Fruit fly (Drosophila melanogaster) S2 (cell line): ENCODE measurements around the gene Csas.

Experiments
- CG8478 ChIP-seq: fragments of >200 bp; optimal IDR thresholded peaks from 2 replicates; lab custom pipeline; 2018
- CTCF ChIP-seq, 2 experiments: fragments of >200 bp; optimal IDR thresholded peaks; 2 replicates each; lab custom pipeline; 2018

Csas gene

dm6 chr3L:19988891-19989290, at the start of gene Csas:
Gene Csas (minus strand): TSS chr3L:19988991.
- TF ChIP-seq CG8478 (lab: Kevin White, UChicago) (no peak), CTCF (optimal IDR thresholded peaks at IDR 0.05; lab: Kevin White, UChicago) (no peak)

dm6 chr3L:20036610-20037009, 47.8 kb upstream of the Csas start:
- TF ChIP-seq CTCF (optimal IDR thresholded peaks at IDR 0.05; lab: Kevin White, UChicago) (no peak), CG8478 (lab: Kevin White, UChicago) (no peak)

dm6 chr3L:20028753-20029152, 40.0 kb upstream of the Csas start, which contains the start of gene Lamtor1:
Gene Lamtor1 (minus strand): TSS chr3L:20029020.
- TF ChIP-seq CG8478 (lab: Kevin White, UChicago) (no peak), CTCF (optimal IDR thresholded peaks at IDR 0.05; lab: Kevin White, UChicago) (no peak)

dm6 chr3L:20027735-20028134, 38.9 kb upstream of the Csas start, which contains the start of gene CG14183:
Gene CG14183 (minus strand): TSS chr3L:20027835.
- TF ChIP-seq CG8478 (lab: Kevin White, UChicago) = no peak
- TF ChIP-seq CTCF (optimal IDR thresholded peaks at IDR 0.05; lab: Kevin White, UChicago) = no peak

- TF ChIP-seq CG8478 (lab: Kevin White, UChicago) = no peak
- TF ChIP-seq CTCF (optimal IDR thresholded peaks at IDR 0.05; lab: Kevin White, UChicago) = peak; percentile 20 to 27
These were observed 17.8 kb upstream of the Csas start for dm6 chr3L:20006269-20007265.

dm6 chr3L:20005033-20005782, 16.4 kb upstream of the Csas start, which contains the start of gene kug:
Gene kug (plus strand): TSS chr3L:20005301.
- TF ChIP-seq CG8478 (lab: Kevin White, UChicago) (no peak), CTCF (optimal IDR thresholded peaks at IDR 0.05; lab: Kevin White, UChicago) (peak in 1 of 2 experiments; percentile 40)

- TF ChIP-seq CG8478 (lab: Kevin White, UChicago) (no peak), CTCF (optimal IDR thresholded peaks at IDR 0.05; lab: Kevin White, UChicago) (peak; percentile 86 to 88)
These were observed 15.7 kb upstream of the Csas start for dm6 chr3L:20004442-20004869.

dm6 chr3L:20003235-20003493, 14.4 kb upstream of the Csas start:
- TF ChIP-seq CTCF (optimal IDR thresholded peaks at IDR 0.05; lab: Kevin White, UChicago) = no peak
- TF ChIP-seq CG8478 (lab: Kevin White, UChicago) = no peak

dm6 chr3L:20002482-20003234, 13.9 kb upstream of the Csas start, which contains the start of gene CG7668:
Gene CG7668 (plus strand): TSS chr3L:20002736.
- TF ChIP-seq CTCF (optimal IDR thresholded peaks at IDR 0.05; lab: Kevin White, UChicago) = no peak
- TF ChIP-seq CG8478 (lab: Kevin White, UChicago) = no peak

- TF ChIP-seq CG8478 (lab: Kevin White, UChicago) (no peak), CTCF (optimal IDR thresholded peaks at IDR 0.05; lab: Kevin White, UChicago) (peak in 1 of 2 experiments; percentile 41)
These were observed 12.3 kb upstream of the Csas start for dm6 chr3L:20000878-20001640.

- TF ChIP-seq CG8478 (lab: Kevin White, UChicago) = no peak
- TF ChIP-seq CTCF (optimal IDR thresholded peaks at IDR 0.05; lab: Kevin White, UChicago) = no peak
These were observed 11.4 kb upstream of the Csas start, which contains the start of the genes Tom20 and Gabat for dm6 chr3L:20000081-20000736. Gene Tom20 (plus strand): TSS chr3L:20000644. Gene Gabat (minus strand): TSS chr3L:20000686.

- TF ChIP-seq CG8478 (lab: Kevin White, UChicago) (no peak), CTCF (optimal IDR thresholded peaks at IDR 0.05; lab: Kevin White, UChicago) (no peak)
These were observed 5.2 kb upstream of the Csas start for dm6 chr3L:19994015-19994414.
